Fruit fly (Drosophila melanogaster) whole organism, embryonic: ENCODE measurements around the gene CG7611.

ENCODE experiments used
- Ada2b ChIP-seq: fragments of 200-800 bp; sonication (Bioruptor generic); IDR thresholded peaks from 2 replicates; pipeline ENCODE4 v1.3.6; 2022; ENCODE audit warnings: missing biosample characterization, missing genetic modification characterization
- B-H1 ChIP-seq: fragments of 200-800 bp; sonication (Bioruptor generic); IDR thresholded peaks from 3 replicates; pipeline ENCODE4 v1.3.6; 2022; ENCODE audit warnings: missing biosample characterization, missing genetic modification characterization
- B-H2 ChIP-seq: fragments of 200-800 bp; sonication (Bioruptor generic); optimal IDR thresholded peaks from 2 replicates; lab custom pipeline; 2018; ENCODE audit warnings: missing biosample characterization, mild to moderate bottlenecking, missing genetic modification characterization
- Bgb ChIP-seq: fragments of 200-800 bp; sonication (Bioruptor generic); IDR thresholded peaks from 2 replicates; pipeline ENCODE4 v1.3.6; 2022; ENCODE audit warnings: missing biosample characterization, missing genetic modification characterization; ENCODE audit not compliant: partially characterized antibody
- CG11247 ChIP-seq: fragments of 200-800 bp; sonication (Bioruptor generic); IDR thresholded peaks from 2 replicates; pipeline ENCODE4 v1.3.6; 2022; ENCODE audit warnings: missing biosample characterization, missing genetic modification characterization
- CG11695 ChIP-seq: fragments of 200-800 bp; sonication (Bioruptor generic); IDR thresholded peaks from 3 replicates; pipeline ENCODE4 v1.3.6; 2022; ENCODE audit warnings: missing biosample characterization, missing genetic modification characterization
- CG11696 ChIP-seq: fragments of 200-800 bp; sonication (Bioruptor generic); IDR thresholded peaks from 2 replicates; pipeline ENCODE4 v1.3.6; 2022; ENCODE audit warnings: missing biosample characterization, missing genetic modification characterization
- CG12769 ChIP-seq: fragments of 200-800 bp; sonication (Bioruptor generic); optimal IDR thresholded peaks from 2 replicates; lab custom pipeline; 2019; ENCODE audit warnings: missing biosample characterization, mild to moderate bottlenecking, missing genetic modification characterization, moderate library complexity
- CG13894 ChIP-seq: fragments of 200-800 bp; sonication (Bioruptor generic); optimal IDR thresholded peaks from 3 replicates; lab custom pipeline; 2018; ENCODE audit warnings: missing biosample characterization, mild to moderate bottlenecking, missing genetic modification characterization, moderate library complexity
- CG17186 ChIP-seq: fragments of 200-800 bp; sonication (Bioruptor generic); optimal IDR thresholded peaks from 3 replicates; lab custom pipeline; 2017; ENCODE audit warnings: missing biosample characterization, missing genetic modification reagents, missing genetic modification characterization
- CG17361 ChIP-seq: fragments of 200-800 bp; sonication (Bioruptor generic); IDR thresholded peaks from 3 replicates; pipeline ENCODE4 v1.3.6; 2022; ENCODE audit warnings: missing biosample characterization, missing genetic modification characterization
- CG3065 ChIP-seq: fragments of 200-800 bp; sonication (Bioruptor generic); optimal IDR thresholded peaks from 2 replicates; lab custom pipeline; 2016; ENCODE audit warnings: missing biosample characterization, missing genetic modification characterization
- CG32772 ChIP-seq: fragments of 200-800 bp; sonication (Bioruptor generic); IDR thresholded peaks from 2 replicates; pipeline ENCODE4 v1.3.6; 2022; ENCODE audit warnings: missing biosample characterization, missing genetic modification characterization
- CG7928 ChIP-seq: fragments of 200-800 bp; sonication (Bioruptor generic); optimal IDR thresholded peaks from 2 replicates; lab custom pipeline; 2017; ENCODE audit warnings: missing biosample characterization, mild to moderate bottlenecking, missing genetic modification characterization
- CG7963 ChIP-seq: fragments of 200-800 bp; sonication (Bioruptor generic); IDR thresholded peaks from 3 replicates; pipeline ENCODE4 v1.3.6; 2022; ENCODE audit warnings: missing biosample characterization, missing genetic modification characterization; ENCODE audit not compliant: partially characterized antibody
- CG8290 ChIP-seq, 3 experiments: fragments of 200-800 bp; sonication (Bioruptor generic); optimal IDR thresholded peaks; 2 replicates each; lab custom pipeline; 2016 to 2019; ENCODE audit warnings: missing biosample characterization in 3 of 3, missing genetic modification characterization in 3 of 3, mild to moderate bottlenecking in 2 of 3, moderate library complexity in 1 of 3
- CG8924 ChIP-seq: fragments of 200-800 bp; optimal IDR thresholded peaks from 3 replicates; lab custom pipeline; 2019; ENCODE audit warnings: missing biosample characterization, mild to moderate bottlenecking, missing genetic modification characterization, moderate library complexity
- CG9727 ChIP-seq: fragments of 200-800 bp; sonication (Bioruptor generic); optimal IDR thresholded peaks from 3 replicates; lab custom pipeline; 2017; ENCODE audit warnings: missing biosample characterization, mild to moderate bottlenecking, missing genetic modification characterization
- Dfd ChIP-seq, 2 experiments: fragments of >200 bp; optimal IDR thresholded peaks; 2 replicates each; lab custom pipeline; 2017; ENCODE audit warnings: missing biosample characterization in 2 of 2, missing genetic modification characterization in 2 of 2
- Doc2 ChIP-seq: fragments of 200-800 bp; sonication (Bioruptor generic); IDR thresholded peaks from 2 replicates; pipeline ENCODE4 v1.3.6; 2022; ENCODE audit warnings: missing biosample characterization, missing genetic modification characterization
- E2f2 ChIP-seq: fragments of 200-800 bp; sonication (Bioruptor generic); IDR thresholded peaks from 2 replicates; pipeline ENCODE4 v1.3.6; 2022; ENCODE audit warnings: missing biosample characterization, missing genetic modification characterization
- Elba2 ChIP-seq: fragments of 200-800 bp; sonication (Bioruptor generic); optimal IDR thresholded peaks from 3 replicates; lab custom pipeline; 2016; ENCODE audit warnings: missing biosample characterization, missing genetic modification characterization
- Ets65A ChIP-seq: fragments of 200-800 bp; sonication (Bioruptor generic); peaks from one replicate; lab custom pipeline; 2016; ENCODE audit warnings: missing biosample characterization, missing genetic modification characterization
- H15 ChIP-seq: fragments of 200-800 bp; sonication (Bioruptor generic); IDR thresholded peaks from 3 replicates; pipeline ENCODE4 v1.3.6; 2022; ENCODE audit warnings: missing biosample characterization, missing genetic modification characterization
- HHEX ChIP-seq: fragments of 200-800 bp; sonication (Bioruptor generic); optimal IDR thresholded peaks from 3 replicates; lab custom pipeline; 2017; ENCODE audit warnings: missing biosample characterization, mild to moderate bottlenecking, missing genetic modification characterization, missing genetic modification reagents
- Hand ChIP-seq: fragments of 200-800 bp; sonication (Bioruptor generic); optimal IDR thresholded peaks from 2 replicates; lab custom pipeline; 2017; ENCODE audit warnings: mild to moderate bottlenecking, missing biosample characterization, missing genetic modification reagents, missing genetic modification characterization
- Hmr ChIP-seq: fragments of 200-800 bp; sonication (Bioruptor generic); optimal IDR thresholded peaks from 3 replicates; lab custom pipeline; 2017; ENCODE audit warnings: mild to moderate bottlenecking, missing biosample characterization, missing genetic modification reagents, missing genetic modification characterization
- Med ChIP-seq: fragments of 200-800 bp; sonication (Bioruptor generic); peaks from one replicate; lab custom pipeline; 2016; ENCODE audit warnings: missing biosample characterization, missing genetic modification characterization, mild to moderate bottlenecking, inconsistent platforms, moderate library complexity
- Myb ChIP-seq: fragments of 200-800 bp; sonication (Bioruptor generic); optimal IDR thresholded peaks from 2 replicates; lab custom pipeline; 2016; ENCODE audit warnings: missing biosample characterization, missing genetic modification characterization
- Ssrp ChIP-seq: fragments of 200-800 bp; sonication (Bioruptor generic); optimal IDR thresholded peaks from 2 replicates; lab custom pipeline; 2018; ENCODE audit warnings: missing biosample characterization, mild to moderate bottlenecking, missing genetic modification characterization, moderate library complexity
- ab ChIP-seq: fragments of 200-800 bp; sonication (Bioruptor generic); optimal IDR thresholded peaks from 2 replicates; lab custom pipeline; 2016; ENCODE audit warnings: missing biosample characterization, missing genetic modification characterization
- abd-A ChIP-seq: fragments of 200-800 bp; sonication (Bioruptor generic); optimal IDR thresholded peaks from 3 replicates; lab custom pipeline; 2019; ENCODE audit warnings: missing biosample characterization, mild to moderate bottlenecking, missing genetic modification characterization, moderate library complexity
- br ChIP-seq: fragments of >200 bp; optimal IDR thresholded peaks from 2 replicates; lab custom pipeline; 2017
- cad ChIP-seq: fragments of >200 bp; optimal IDR thresholded peaks from 2 replicates; lab custom pipeline; 2017; ENCODE audit warnings: missing biosample characterization, missing genetic modification characterization
- cato ChIP-seq: fragments of 200-800 bp; sonication (Bioruptor generic); optimal IDR thresholded peaks from 2 replicates; lab custom pipeline; 2016; ENCODE audit warnings: missing biosample characterization, missing genetic modification characterization, borderline replicate concordance
- cg ChIP-seq: fragments of 200-800 bp; sonication (Bioruptor generic); optimal IDR thresholded peaks from 3 replicates; lab custom pipeline; 2019; ENCODE audit warnings: missing biosample characterization, mild to moderate bottlenecking, missing genetic modification characterization, moderate library complexity
- chinmo ChIP-seq: fragments of 200-800 bp; sonication (Bioruptor generic); IDR thresholded peaks from 4 replicates; pipeline ENCODE4 v1.3.6; 2022; ENCODE audit warnings: missing biosample characterization, missing genetic modification characterization; ENCODE audit not compliant: partially characterized antibody
- corto ChIP-seq: fragments of 200-800 bp; sonication (Bioruptor generic); optimal IDR thresholded peaks from 2 replicates; lab custom pipeline; 2016; ENCODE audit warnings: missing biosample characterization, mild to moderate bottlenecking, missing genetic modification characterization, moderate library complexity
- dan ChIP-seq: fragments of 200-800 bp; sonication (Bioruptor generic); IDR thresholded peaks from 2 replicates; pipeline ENCODE4 v1.3.6; 2022; ENCODE audit warnings: missing biosample characterization, missing genetic modification characterization
- gsb ChIP-seq: fragments of 200-800 bp; sonication (Bioruptor generic); IDR thresholded peaks from 2 replicates; pipeline ENCODE4 v1.3.6; 2022; ENCODE audit warnings: missing biosample characterization, missing genetic modification characterization
- kay ChIP-seq: fragments of 200-800 bp; sonication (Bioruptor generic); optimal IDR thresholded peaks from 2 replicates; lab custom pipeline; 2016; ENCODE audit warnings: missing biosample characterization, missing genetic modification characterization
- knrl ChIP-seq: fragments of 200-800 bp; sonication (Bioruptor generic); IDR thresholded peaks from 3 replicates; pipeline ENCODE4 v1.3.6; 2022; ENCODE audit warnings: missing biosample characterization, missing genetic modification characterization; ENCODE audit not compliant: partially characterized antibody
- mld ChIP-seq: fragments of 200-800 bp; sonication (Bioruptor generic); IDR thresholded peaks from 3 replicates; pipeline ENCODE4 v1.3.6; 2022; ENCODE audit warnings: missing biosample characterization, missing genetic modification characterization; ENCODE audit not compliant: partially characterized antibody
- pan ChIP-seq, 4 experiments: fragments of >200 bp in 3 of 4; fragments of 200-800 bp in 1 of 4; sonication (Bioruptor generic) in 1 of 4; optimal IDR thresholded peaks in 3 of 4; IDR thresholded peaks in 1 of 4; 2 replicates each; pipeline versions ENCODE4 v1.3.6 to Lab custom; 2017 to 2022; ENCODE audit warnings: missing biosample characterization in 2 of 4, missing genetic modification characterization in 2 of 4, mixed read lengths in 1 of 4
- rib ChIP-seq: fragments of 200-800 bp; sonication (Bioruptor generic); IDR thresholded peaks from 2 replicates; pipeline ENCODE4 v1.3.6; 2022; ENCODE audit warnings: missing biosample characterization, missing genetic modification characterization
- schlank ChIP-seq: fragments of 200-800 bp; sonication (Bioruptor generic); optimal IDR thresholded peaks from 2 replicates; lab custom pipeline; 2018; ENCODE audit warnings: missing biosample characterization, mild to moderate bottlenecking, missing genetic modification characterization
- tap ChIP-seq: fragments of 200-800 bp; optimal IDR thresholded peaks from 3 replicates; lab custom pipeline; 2019; ENCODE audit warnings: missing biosample characterization, mild to moderate bottlenecking, missing genetic modification characterization, moderate library complexity
- tx ChIP-seq: fragments of 200-800 bp; sonication (Bioruptor generic); optimal IDR thresholded peaks from 2 replicates; lab custom pipeline; 2016; ENCODE audit warnings: missing biosample characterization, missing genetic modification characterization
- zen ChIP-seq: fragments of 200-800 bp; sonication (Bioruptor generic); optimal IDR thresholded peaks from 3 replicates; lab custom pipeline; 2018; ENCODE audit warnings: missing biosample characterization, mild to moderate bottlenecking, missing genetic modification characterization, moderate library complexity

Gene CG7611

dm6 chr3L:21496502-21496864 is 26.5 kb upstream of the CG7611 start (continued):
- TF ChIP-seq CG11247 (GFP tag; lab: Robert Waterston, UW): no peak
- TF ChIP-seq zen (tag; lab: Kevin White, UChicago): no peak
- no peak for TF ChIP-seq CG8290 (GFP tag; optimal IDR thresholded peaks at IDR 0.05; lab: Kevin White, UChicago)
- no peak for TF ChIP-seq CG8290 (tag; optimal IDR thresholded peaks at IDR 0.05; lab: Kevin White, UChicago)
- TF ChIP-seq cg (GFP tag; lab: Kevin White, UChicago): no peak
- no peak for TF ChIP-seq CG11695 (GFP tag; lab: Robert Waterston, UW)
- TF ChIP-seq chinmo (GFP tag; lab: Robert Waterston, UW): peak; percentile 74; the same call in 2 of the 4 replicates
- 0 out of 3 replicates have a peak, but pooled peaks have one; percentile 24 for TF ChIP-seq mld
- TF ChIP-seq knrl: no peak
- TF ChIP-seq CG17361: no peak
- no peak for TF ChIP-seq abd-A (tag; lab: Kevin White, UChicago)
- no peak for TF ChIP-seq CG12769 (tag; lab: Kevin White, UChicago)
- no peak for TF ChIP-seq CG11696
- no peak for TF ChIP-seq kay (GFP tag; lab: Kevin White, UChicago)
- no peak for TF ChIP-seq CG17186 (GFP tag; lab: Kevin White, UChicago)
- TF ChIP-seq CG7963 (GFP tag; lab: Robert Waterston, UW): peak; percentile 48; the same call in 1 of the 3 replicates
- TF ChIP-seq Ets65A (GFP tag; lab: Kevin White, UChicago): peak; percentile 91
- no peak for TF ChIP-seq B-H2 (GFP tag; lab: Kevin White, UChicago)
- TF ChIP-seq tap (tag; lab: Kevin White, UChicago): no peak
- TF ChIP-seq CG7928: no peak
- no peak for TF ChIP-seq cad (GFP tag; lab: Kevin White, UChicago)
- TF ChIP-seq Hand (GFP tag; lab: Kevin White, UChicago): no peak
- TF ChIP-seq Med (GFP tag; lab: Kevin White, UChicago): peak; percentile 71
- no peak for TF ChIP-seq Ssrp (tag; lab: Kevin White, UChicago)

- TF ChIP-seq gsb (GFP tag; lab: Robert Waterston, UW) (0 out of 2 replicates have a peak, but pooled peaks have one; percentile 45), ab (GFP tag; lab: Kevin White, UChicago) (no peak), Doc2 (GFP tag; lab: Robert Waterston, UW) (no peak), br (lab: Kevin White, UChicago) (no peak), CG3065 (peak; percentile 24), Myb (peak; percentile 9), Bgb (no peak), cato (GFP tag; lab: Kevin White, UChicago) (peak; percentile 17), Hmr (GFP tag; lab: Kevin White, UChicago) (peak; percentile 90), schlank (no peak), B-H1 (GFP tag; lab: Robert Waterston, UW) (no peak; the same call in 2 of the 3 replicates), CG9727 (peak; percentile 83), rib (GFP tag; lab: Robert Waterston, UW) (no peak), dan (no peak), corto (GFP tag; lab: Kevin White, UChicago) (peak; percentile 64), H15 (no peak), mld (no peak), CG13894 (tag; lab: Kevin White, UChicago) (no peak), E2f2 (GFP tag; lab: Robert Waterston, UW) (peak; percentile 44; the same call in 1 of the 2 replicates), Dfd (GFP tag; optimal IDR thresholded peaks at IDR 0.05; lab: Kevin White, UChicago) (no peak), pan (optimal IDR thresholded peaks at IDR 0.05; lab: Kevin White, UChicago) (no peak), pan (GFP tag; optimal IDR thresholded peaks at IDR 0.05 in 1 of 2, IDR thresholded peaks at IDR 0.05 in 1 of 2) (peak in 1 of 2 experiments; percentile 62), tx (GFP tag; lab: Kevin White, UChicago) (no peak), Ada2b (GFP tag; lab: Robert Waterston, UW) (peak; percentile 63), CG8924 (peak; percentile 92), HHEX (GFP tag; lab: Kevin White, UChicago) (peak; percentile 81), CG32772 (GFP tag; lab: Robert Waterston, UW) (no peak), Elba2 (peak; percentile 85)
Observed at dm6 chr3L:21496865-21497634, 25.9 kb upstream of the CG7611 start, which contains the start of gene Hr78. TSS of gene Hr78 (minus strand) at chr3L:21497494.
